Worm (Caenorhabditis elegans): ENCODE results near the gene F53B1.2.

F53B1.2 gene

ce11 chrX:2089434-2089833, 19.3 kb upstream of the F53B1.2 start, which contains the start of gene lsy-2 (continued):
- TF ChIP-seq F49E8.2 (tag; optimal IDR thresholded peaks at IDR 0.05; ENCODE audit: borderline replicate concordance) (no peak), nhr-25 (tag; optimal IDR thresholded peaks at IDR 0.05; ENCODE audit: borderline replicate concordance, insufficient read depth) (peak; percentile 86), R02D3.7 (tag; optimal IDR thresholded peaks at IDR 0.05) (no peak), Y5F2A.4 (GFP tag; optimal IDR thresholded peaks at IDR 0.05) (no peak), fos-1 (tag; optimal IDR thresholded peaks at IDR 0.05) (no peak), ztf-7 (tag; optimal IDR thresholded peaks at IDR 0.05) (no peak), gei-8 (GFP tag; optimal IDR thresholded peaks at IDR 0.05) (no peak), ztf-11 (tag; optimal IDR thresholded peaks at IDR 0.05) (no peak), nhr-6 (tag; optimal IDR thresholded peaks at IDR 0.05) (no peak), nhr-11 (tag; optimal IDR thresholded peaks at IDR 0.05) (no peak)

- TF ChIP-seq dpl-1 (GFP tag; optimal IDR thresholded peaks at IDR 0.05) = no peak
- no peak for TF ChIP-seq ceh-62 (tag; optimal IDR thresholded peaks at IDR 0.05)
- TF ChIP-seq egl-27 (tag; optimal IDR thresholded peaks at IDR 0.05) = no peak
- no peak for TF ChIP-seq madf-9 (GFP tag; conservative IDR thresholded peaks at IDR 0.05)
- no peak for TF ChIP-seq ZK546.5 (tag; optimal IDR thresholded peaks at IDR 0.05)
- TF ChIP-seq pqm-1 (tag; optimal IDR thresholded peaks at IDR 0.05) = peak; percentile 60
- no peak for TF ChIP-seq nhr-111 (GFP tag; optimal IDR thresholded peaks at IDR 0.05)
- TF ChIP-seq gei-8 (GFP tag; optimal IDR thresholded peaks at IDR 0.05) = no peak
- no peak for TF ChIP-seq nhr-41 (GFP tag; IDR thresholded peaks at IDR 0.05)
- TF ChIP-seq nhr-28 (tag; optimal IDR thresholded peaks at IDR 0.05) = peak; percentile 51
- no peak for TF ChIP-seq nhr-102 (tag; optimal IDR thresholded peaks at IDR 0.05)
- TF ChIP-seq tra-1 (GFP tag; IDR thresholded peaks at IDR 0.05) = 0 out of 2 replicates have a peak, but pooled peaks have one; percentile 32
- no peak for TF ChIP-seq daf-19 (GFP tag; conservative IDR thresholded peaks at IDR 0.05)
- no peak for TF ChIP-seq F10B5.3 (tag; optimal IDR thresholded peaks at IDR 0.05)
- TF ChIP-seq mxl-2 (GFP tag; conservative IDR thresholded peaks at IDR 0.05) = no peak
- TF ChIP-seq zfp-3 (GFP tag; conservative IDR thresholded peaks at IDR 0.05) = no peak
- TF ChIP-seq ztf-11 (tag; optimal IDR thresholded peaks at IDR 0.05) = no peak
- no peak for TF ChIP-seq tag-97 (GFP tag; IDR thresholded peaks at IDR 0.05)
- TF ChIP-seq aha-1 (tag) = peak; percentile 91
- no peak for TF ChIP-seq unc-39 (tag; optimal IDR thresholded peaks at IDR 0.05)
- no peak for TF ChIP-seq ama-1 (optimal IDR thresholded peaks at IDR 0.05)
- no peak for TF ChIP-seq zfp-2 (tag; optimal IDR thresholded peaks at IDR 0.05)
- TF ChIP-seq spr-3 (GFP tag; optimal IDR thresholded peaks at IDR 0.05) = no peak
- no peak for TF ChIP-seq nhr-77 (tag; optimal IDR thresholded peaks at IDR 0.05)
- peak in 1 of 2 experiments; percentile 15 for TF ChIP-seq mdl-1 (tag; optimal IDR thresholded peaks at IDR 0.05)
- TF ChIP-seq Y105C5A.15 (GFP tag; IDR thresholded peaks at IDR 0.05) = no peak
- TF ChIP-seq lsy-2 (tag; optimal IDR thresholded peaks at IDR 0.05) = no peak
- TF ChIP-seq mes-2 (tag; optimal IDR thresholded peaks at IDR 0.05; ENCODE audit: poor library complexity, severe bottlenecking) = peak; percentile 39
- peak; percentile 81 for TF ChIP-seq hlh-30 (tag; optimal IDR thresholded peaks at IDR 0.05; ENCODE audit: insufficient read depth)
- no peak for TF ChIP-seq Y5F2A.4 (GFP tag; optimal IDR thresholded peaks at IDR 0.05)
- no peak for TF ChIP-seq ceh-44 (GFP tag; IDR thresholded peaks at IDR 0.05)
- TF ChIP-seq ztf-7 (tag; optimal IDR thresholded peaks at IDR 0.05) = no peak
- peak; percentile 68 for TF ChIP-seq hlh-11 (tag; optimal IDR thresholded peaks at IDR 0.05)
- no peak for TF ChIP-seq F37D6.2 (tag; optimal IDR thresholded peaks at IDR 0.05)
- no peak for TF ChIP-seq cey-2 (tag; optimal IDR thresholded peaks at IDR 0.05; ENCODE audit: borderline replicate concordance, insufficient read depth)
- TF ChIP-seq unc-62 (GFP tag; optimal IDR thresholded peaks at IDR 0.05 in 1 of 2) = no peak
- TF ChIP-seq unc-62 (tag; optimal IDR thresholded peaks at IDR 0.05) = no peak
- TF ChIP-seq ctbp-1 (GFP tag; IDR thresholded peaks at IDR 0.05) = no peak
- no peak for TF ChIP-seq F44E2.7 (GFP tag; IDR thresholded peaks at IDR 0.05)
- TF ChIP-seq nhr-10 (tag; optimal IDR thresholded peaks at IDR 0.05) = no peak
- no peak for TF ChIP-seq ceh-82 (tag; optimal IDR thresholded peaks at IDR 0.05)
- TF ChIP-seq hmg-1.1 (GFP tag; IDR thresholded peaks at IDR 0.05) = no peak
- TF ChIP-seq nhr-48 (tag; optimal IDR thresholded peaks at IDR 0.05) = no peak
- peak; percentile 29 for TF ChIP-seq duxl-1 (tag; optimal IDR thresholded peaks at IDR 0.05; ENCODE audit: poor library complexity)
Measured at ce11 chrX:2090493-2090892, 18.3 kb upstream of the F53B1.2 start.
